Fruit fly (Drosophila melanogaster): ENCODE data around the gene CG14817.

DNA sequence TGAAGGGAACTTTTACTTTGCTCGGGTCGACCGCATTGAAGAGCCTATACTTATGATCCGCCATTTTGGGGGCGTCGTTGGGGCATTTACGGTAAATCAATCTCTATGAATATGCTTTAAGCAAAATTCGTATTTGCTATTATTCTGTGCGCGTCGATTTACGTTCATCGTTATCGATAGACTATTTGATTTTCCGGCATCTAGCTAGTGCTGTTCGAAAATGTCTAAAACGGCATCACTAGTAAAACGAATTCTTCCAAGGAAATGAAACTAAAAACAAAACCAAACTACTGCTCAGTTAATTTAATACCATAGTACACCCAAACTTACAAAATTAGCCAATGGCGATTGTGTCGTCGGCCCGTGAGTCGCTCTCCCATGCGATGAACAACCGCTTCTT, 11.4 kb downstream of the CG14817 start, which contains the start of the genes Gcna and MED18:
- TF ChIP-seq h (GFP tag; optimal IDR thresholded peaks at IDR 0.05) (no peak), pan (optimal IDR thresholded peaks at IDR 0.05) (no peak), CG9705 (GFP tag; optimal IDR thresholded peaks at IDR 0.05) (no peak), CrebA (GFP tag; optimal IDR thresholded peaks at IDR 0.05; ENCODE audit: borderline replicate concordance) (no peak), fru (GFP tag; optimal IDR thresholded peaks at IDR 0.05) (no peak), Dfd (GFP tag; optimal IDR thresholded peaks at IDR 0.05) (no peak)

Data from whole organism, wandering third instar larva.